Worm (Caenorhabditis elegans) whole organism, midembryonic: Measurements from ENCODE around the gene dmsr-10.

Source experiments
- T22C8.4 ChIP-seq: fragments of 200-800 bp; sonication (Bioruptor generic); IDR thresholded peaks from 2 replicates; pipeline ENCODE4 v1.3.6; 2022; ENCODE audit warnings: missing genetic modification characterization, missing compliant biosample characterization
- flt-1 ChIP-seq: fragments of 200-800 bp; sonication (Bioruptor generic); IDR thresholded peaks from 2 replicates; pipeline ENCODE4 v1.3.6; 2022; ENCODE audit warnings: missing genetic modification characterization, missing compliant biosample characterization
- med-1 ChIP-seq: sonication (generic microtip); optimal IDR thresholded peaks from 2 replicates; lab custom pipeline; 2017; ENCODE audit warnings: missing genetic modification characterization, mild to moderate bottlenecking, missing compliant biosample characterization, antibody characterized with exemption, missing genetic modification reagents; ENCODE audit not compliant: insufficient read depth
- ref-1 ChIP-seq: fragments of 200-800 bp; sonication (Bioruptor generic); conservative IDR thresholded peaks from 2 replicates; pipeline ENCODE4 v1.3.6; 2022; ENCODE audit warnings: missing genetic modification reagents, missing genetic modification characterization, missing compliant biosample characterization
- ztf-23 ChIP-seq: fragments of 200-800 bp; sonication (Bioruptor generic); IDR thresholded peaks from 2 replicates; pipeline ENCODE4 v1.3.6; 2022; ENCODE audit warnings: missing genetic modification reagents, missing genetic modification characterization, missing compliant biosample characterization
- ztf-29 ChIP-seq: fragments of 200-800 bp; sonication (Bioruptor generic); IDR thresholded peaks from 2 replicates; pipeline ENCODE4 v1.3.6; 2022; ENCODE audit warnings: missing genetic modification reagents, missing genetic modification characterization, missing compliant biosample characterization

DNA sequence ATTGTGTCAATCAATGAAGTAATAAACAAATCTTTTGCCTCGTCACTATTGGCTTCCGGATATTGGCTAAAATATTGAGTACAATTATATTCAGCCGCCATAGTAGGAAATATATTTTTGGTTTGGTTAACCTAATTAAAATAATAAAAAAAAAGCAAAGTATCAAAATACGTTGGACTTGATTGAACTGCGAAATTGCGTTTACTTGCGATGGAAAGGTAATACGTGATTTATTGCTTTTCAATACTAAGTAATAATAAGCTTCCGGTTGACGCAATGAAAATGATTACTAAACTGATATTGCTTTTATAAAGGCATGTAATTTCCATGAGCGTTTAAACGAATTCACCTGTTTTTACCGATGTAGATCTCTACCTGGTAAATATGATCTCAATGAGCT, 2.2 kb downstream of the dmsr-10 start, which contains the start of gene dmsr-9:
- no peak for TF ChIP-seq flt-1
- no peak for TF ChIP-seq ref-1
- no peak for TF ChIP-seq ztf-29 (GFP tag; lab: Robert Waterston, UW)
- no peak for TF ChIP-seq med-1 (GFP tag; lab: Kevin White, UChicago)
- no peak for TF ChIP-seq ztf-23 (GFP tag; lab: Robert Waterston, UW)
- no peak for TF ChIP-seq T22C8.4 (GFP tag; lab: Robert Waterston, UW)
